Worm (Caenorhabditis elegans): ENCODE results near the gene C24D10.4.

C24D10.4 gene

DNA sequence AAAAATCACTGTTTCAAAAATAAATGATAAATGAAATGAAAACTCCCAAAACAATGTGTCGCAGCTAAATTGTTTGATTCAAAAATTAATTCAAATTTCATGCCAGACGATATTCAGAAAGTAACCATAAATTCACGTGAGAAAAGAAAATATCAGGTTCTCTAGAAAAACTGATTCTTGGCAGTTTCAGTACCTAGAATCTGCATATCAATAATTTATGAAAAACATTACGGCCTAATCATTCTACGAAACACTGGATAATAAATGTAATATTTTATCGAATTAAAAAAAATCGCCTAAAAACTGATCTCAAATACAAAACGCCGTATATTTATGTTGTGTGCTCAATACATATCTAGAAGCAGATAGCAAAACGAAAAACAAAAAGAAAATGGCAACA is 40.5 kb downstream of the C24D10.4 start:
- TF ChIP-seq pqm-1 (tag; optimal IDR thresholded peaks at IDR 0.05): no peak
- TF ChIP-seq pha-2 (tag; optimal IDR thresholded peaks at IDR 0.05): no peak
- no peak for TF ChIP-seq sox-2 (GFP tag; IDR thresholded peaks at IDR 0.05)
- TF ChIP-seq fkh-10 (GFP tag; optimal IDR thresholded peaks at IDR 0.05): no peak
- no peak for TF ChIP-seq nhr-11 (tag; optimal IDR thresholded peaks at IDR 0.05)
- no peak for TF ChIP-seq unc-42 (tag; optimal IDR thresholded peaks at IDR 0.05)
- no peak for TF ChIP-seq syd-9 (tag; optimal IDR thresholded peaks at IDR 0.05)

- no peak for TF ChIP-seq sox-2 (GFP tag; IDR thresholded peaks at IDR 0.05)
- no peak for TF ChIP-seq ceh-22 (tag; optimal IDR thresholded peaks at IDR 0.05)
Measured at ce11 chrIV:5202575-5202974, 42.3 kb downstream of the C24D10.4 start.

DNA sequence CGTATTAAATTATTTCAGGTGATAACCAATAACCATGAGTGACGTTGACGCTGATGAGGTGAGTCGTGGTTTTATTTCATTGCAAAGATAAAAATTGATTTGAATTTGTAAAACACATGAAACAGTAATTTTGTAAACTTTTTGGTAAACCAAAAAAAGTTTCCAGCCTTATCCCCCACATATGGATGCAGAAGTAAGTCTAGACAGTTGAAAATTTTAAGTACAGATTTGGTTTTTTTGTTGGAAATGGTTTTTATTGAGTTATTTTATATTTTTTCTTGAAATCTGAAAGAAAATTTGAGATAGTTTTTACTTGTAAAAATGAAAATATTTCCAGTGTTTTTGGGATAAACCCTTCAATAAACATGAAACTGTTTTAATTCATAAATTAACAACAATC is 44.3 kb downstream of the C24D10.4 start, which contains the start of gene tni-4:
tni-4 (plus strand) TSS at position 19 of the 400 bp plus-strand sequence.
- TF ChIP-seq hlh-8 (tag; optimal IDR thresholded peaks at IDR 0.05) (no peak), zip-5 (tag; optimal IDR thresholded peaks at IDR 0.05) (no peak), ceh-2 (tag; optimal IDR thresholded peaks at IDR 0.05) (no peak), ceh-6 (GFP tag; optimal IDR thresholded peaks at IDR 0.05) (no peak), ahr-1 (tag; optimal IDR thresholded peaks at IDR 0.05) (no peak), unc-86 (tag; optimal IDR thresholded peaks at IDR 0.05) (no peak), F13H6.1 (tag; optimal IDR thresholded peaks at IDR 0.05) (no peak), ceh-18 (tag; optimal IDR thresholded peaks at IDR 0.05) (no peak), che-1 (tag; optimal IDR thresholded peaks at IDR 0.05) (no peak), hlh-13 (GFP tag; optimal IDR thresholded peaks at IDR 0.05) (no peak), hlh-15 (tag; optimal IDR thresholded peaks at IDR 0.05) (no peak), pat-9 (tag; optimal IDR thresholded peaks at IDR 0.05) (no peak), K09A11.1 (tag; optimal IDR thresholded peaks at IDR 0.05; ENCODE audit: insufficient read depth) (no peak), ceh-30 (tag; optimal IDR thresholded peaks at IDR 0.05) (no peak), nhr-11 (tag; optimal IDR thresholded peaks at IDR 0.05) (no peak), ceh-14 (tag; optimal IDR thresholded peaks at IDR 0.05) (no peak), ceh-45 (GFP tag; IDR thresholded peaks at IDR 0.05) (no peak), fax-1 (tag; optimal IDR thresholded peaks at IDR 0.05) (no peak)

ce11 chrIV:5206716-5207115 is 46.4 kb downstream of the C24D10.4 start:
- TF ChIP-seq sdc-2 (tag; optimal IDR thresholded peaks at IDR 0.05) (no peak), ceh-34 (tag; optimal IDR thresholded peaks at IDR 0.05) (no peak), rnt-1 (tag; optimal IDR thresholded peaks at IDR 0.05) (no peak), pqm-1 (tag; optimal IDR thresholded peaks at IDR 0.05) (no peak), unc-42 (tag; optimal IDR thresholded peaks at IDR 0.05) (no peak), dve-1 (tag; optimal IDR thresholded peaks at IDR 0.05) (no peak), Y22D7AL.16 (tag; optimal IDR thresholded peaks at IDR 0.05) (no peak), T23F11.4 (GFP tag; optimal IDR thresholded peaks at IDR 0.05) (no peak), ceh-6 (GFP tag; optimal IDR thresholded peaks at IDR 0.05) (no peak), pag-3 (tag; optimal IDR thresholded peaks at IDR 0.05; ENCODE audit: borderline replicate concordance) (no peak), ceh-9 (tag; optimal IDR thresholded peaks at IDR 0.05) (no peak), fkh-10 (GFP tag; optimal IDR thresholded peaks at IDR 0.05) (no peak)

DNA sequence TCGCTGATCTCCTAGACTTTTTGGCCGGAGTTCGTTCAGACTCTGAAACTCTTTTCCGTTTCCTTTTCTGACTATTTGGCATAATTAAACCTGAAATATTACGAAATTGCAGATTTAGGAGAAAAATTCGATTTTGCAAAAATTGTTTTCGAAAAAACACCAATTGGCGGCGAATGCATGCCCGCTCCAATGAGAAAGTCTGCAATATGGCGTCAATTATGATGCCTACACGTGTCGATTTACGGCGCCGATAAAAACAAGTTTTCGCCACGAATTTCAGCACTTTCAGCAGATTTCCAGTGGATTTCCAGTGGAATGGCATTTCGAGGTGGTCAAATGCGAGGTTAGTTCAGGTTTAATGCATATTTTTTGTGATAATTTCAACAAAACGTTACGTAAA is 49.1 kb downstream of the C24D10.4 start, which contains the start of the genes Y59E9AL.36 and nbet-1:
Y59E9AL.36 (minus strand) TSS at position 92 of the 400 bp plus-strand sequence.
nbet-1 (plus strand) TSS at position 112 of the 400 bp plus-strand sequence.
- TF ChIP-seq che-1 (tag; optimal IDR thresholded peaks at IDR 0.05) (peak; percentile 30), nhr-11 (tag; optimal IDR thresholded peaks at IDR 0.05) (no peak), ets-4 (tag; optimal IDR thresholded peaks at IDR 0.05) (no peak), odd-2 (tag; optimal IDR thresholded peaks at IDR 0.05) (no peak), mec-3 (tag; optimal IDR thresholded peaks at IDR 0.05; ENCODE audit: borderline replicate concordance) (no peak), nfya-1 (tag; optimal IDR thresholded peaks at IDR 0.05) (peak; percentile 54), gmeb-2 (tag; optimal IDR thresholded peaks at IDR 0.05) (no peak), F13H6.1 (tag; optimal IDR thresholded peaks at IDR 0.05) (no peak), sdc-2 (tag; optimal IDR thresholded peaks at IDR 0.05) (no peak), hlh-13 (GFP tag; optimal IDR thresholded peaks at IDR 0.05) (no peak), ceh-9 (tag; optimal IDR thresholded peaks at IDR 0.05) (no peak), ztf-16 (tag; optimal IDR thresholded peaks at IDR 0.05) (peak; percentile 12), ttx-3 (tag; optimal IDR thresholded peaks at IDR 0.05) (no peak), C38D4.7 (GFP tag; optimal IDR thresholded peaks at IDR 0.05) (no peak), elt-2 (tag; optimal IDR thresholded peaks at IDR 0.05) (peak; percentile 33), T23F11.4 (GFP tag; optimal IDR thresholded peaks at IDR 0.05) (no peak), Y22D7AL.16 (tag; optimal IDR thresholded peaks at IDR 0.05) (no peak), ceh-22 (tag; optimal IDR thresholded peaks at IDR 0.05) (no peak), sox-4 (tag; optimal IDR thresholded peaks at IDR 0.05) (no peak), ceh-19 (GFP tag; optimal IDR thresholded peaks at IDR 0.05) (no peak), hlh-30 (tag; optimal IDR thresholded peaks at IDR 0.05; ENCODE audit: insufficient read depth) (no peak)

All from whole organism, late embryonic.